Fruit fly (Drosophila melanogaster) whole organism, adult: Measurements from ENCODE around the gene CG10353.

Source experiments
- CG33017 ChIP-seq: fragments of 200-800 bp; sonication (Bioruptor generic); optimal IDR thresholded peaks from 2 replicates; lab custom pipeline; 2018; ENCODE audit warnings: missing biosample characterization, mild to moderate bottlenecking, missing genetic modification characterization, moderate library complexity
- CG7045 ChIP-seq: fragments of 200-800 bp; sonication (Bioruptor generic); optimal IDR thresholded peaks from 2 replicates; lab custom pipeline; 2017; ENCODE audit warnings: missing biosample characterization, mild to moderate bottlenecking, missing genetic modification characterization
- cic ChIP-seq: fragments of 200-800 bp; sonication (Bioruptor generic); optimal IDR thresholded peaks from 2 replicates; lab custom pipeline; 2017; ENCODE audit warnings: missing biosample characterization, mild to moderate bottlenecking, missing genetic modification characterization, moderate library complexity
- kay ChIP-seq: fragments of 200-800 bp; sonication (Bioruptor generic); peaks from one replicate; lab custom pipeline; 2016; ENCODE audit warnings: missing biosample characterization, missing genetic modification characterization, borderline replicate concordance

- TF ChIP-seq CG7045 (GFP tag; lab: Kevin White, UChicago) (no peak), cic (GFP tag; lab: Kevin White, UChicago) (no peak), kay (no peak), CG33017 (no peak)
These were observed 36.7 kb upstream of the CG10353 start for dm6 chrX:11923698-11924097.
